Fruit fly (Drosophila melanogaster) whole organism, embryonic: ENCODE results near the gene sing.

Source experiments
- C15 ChIP-seq: fragments of 200-800 bp; sonication (Bioruptor generic); IDR thresholded peaks from 3 replicates; pipeline ENCODE4 v1.3.6; 2022; ENCODE audit warnings: missing biosample characterization, missing genetic modification characterization
- CG10321 ChIP-seq: fragments of 200-800 bp; sonication (Bioruptor generic); IDR thresholded peaks from 2 replicates; pipeline ENCODE4 v1.3.6; 2022; ENCODE audit warnings: missing biosample characterization, missing genetic modification characterization
- CG10543 ChIP-seq: fragments of 200-800 bp; sonication (Bioruptor generic); optimal IDR thresholded peaks from 3 replicates; lab custom pipeline; 2017; ENCODE audit warnings: missing biosample characterization, mild to moderate bottlenecking, missing genetic modification characterization, moderate library complexity
- CG10959 ChIP-seq: fragments of 200-800 bp; sonication (Bioruptor generic); IDR thresholded peaks from 2 replicates; pipeline ENCODE4 v1.3.6; 2022; ENCODE audit warnings: missing biosample characterization, missing genetic modification characterization
- CG12155 ChIP-seq: fragments of 200-800 bp; sonication (Bioruptor generic); optimal IDR thresholded peaks from 3 replicates; lab custom pipeline; 2016; ENCODE audit warnings: missing biosample characterization, missing genetic modification characterization
- CG12769 ChIP-seq: fragments of 200-800 bp; sonication (Bioruptor generic); optimal IDR thresholded peaks from 2 replicates; lab custom pipeline; 2019; ENCODE audit warnings: missing biosample characterization, mild to moderate bottlenecking, missing genetic modification characterization, moderate library complexity
- CG13296 ChIP-seq: fragments of 200-800 bp; sonication (Bioruptor generic); optimal IDR thresholded peaks from 3 replicates; lab custom pipeline; 2018; ENCODE audit warnings: missing biosample characterization, mild to moderate bottlenecking, missing genetic modification characterization
- CG13894 ChIP-seq: fragments of 200-800 bp; sonication (Bioruptor generic); optimal IDR thresholded peaks from 3 replicates; lab custom pipeline; 2018; ENCODE audit warnings: missing biosample characterization, mild to moderate bottlenecking, missing genetic modification characterization, moderate library complexity
- CG16779 ChIP-seq: fragments of 200-800 bp; sonication (Bioruptor generic); IDR thresholded peaks from 2 replicates; pipeline ENCODE4 v1.3.6; 2022; ENCODE audit warnings: missing biosample characterization, missing genetic modification characterization
- CG3163 ChIP-seq: fragments of 200-800 bp; sonication (Bioruptor generic); optimal IDR thresholded peaks from 3 replicates; lab custom pipeline; 2016; ENCODE audit warnings: missing biosample characterization, missing genetic modification characterization
- CG34376 ChIP-seq: fragments of 200-800 bp; sonication (Bioruptor generic); optimal IDR thresholded peaks from 2 replicates; lab custom pipeline; 2018; ENCODE audit warnings: missing biosample characterization, mild to moderate bottlenecking, missing genetic modification characterization
- CG3847 ChIP-seq: fragments of 200-800 bp; sonication (Bioruptor generic); IDR thresholded peaks from 2 replicates; pipeline ENCODE4 v1.3.6; 2022; ENCODE audit warnings: missing biosample characterization, missing genetic modification characterization
- CG6813 ChIP-seq: fragments of 200-800 bp; sonication (Bioruptor generic); optimal IDR thresholded peaks from 2 replicates; lab custom pipeline; 2017; ENCODE audit warnings: missing biosample characterization, missing genetic modification characterization, mild to moderate bottlenecking, moderate library complexity, missing genetic modification reagents
- CG7963 ChIP-seq: fragments of 200-800 bp; sonication (Bioruptor generic); IDR thresholded peaks from 3 replicates; pipeline ENCODE4 v1.3.6; 2022; ENCODE audit warnings: missing biosample characterization, missing genetic modification characterization; ENCODE audit not compliant: partially characterized antibody
- CG8944 ChIP-seq: fragments of 200-800 bp; sonication (Bioruptor generic); optimal IDR thresholded peaks from 3 replicates; lab custom pipeline; 2016; ENCODE audit warnings: missing biosample characterization, missing genetic modification characterization
- CG9876 ChIP-seq: fragments of 200-800 bp; sonication (Bioruptor generic); optimal IDR thresholded peaks from 2 replicates; lab custom pipeline; 2016; ENCODE audit warnings: missing biosample characterization, missing genetic modification characterization
- CG9932 ChIP-seq: fragments of 200-800 bp; sonication (Bioruptor generic); IDR thresholded peaks from 2 replicates; pipeline ENCODE4 v1.3.6; 2022; ENCODE audit warnings: missing biosample characterization, missing genetic modification characterization
- Ets65A ChIP-seq: fragments of 200-800 bp; sonication (Bioruptor generic); peaks from one replicate; lab custom pipeline; 2016; ENCODE audit warnings: missing biosample characterization, missing genetic modification characterization
- GATAe ChIP-seq: fragments of 200-800 bp; sonication (Bioruptor generic); conservative IDR thresholded peaks from 2 replicates; pipeline ENCODE4 v1.3.6; 2022; ENCODE audit warnings: missing biosample characterization, missing genetic modification characterization
- Hey ChIP-seq: fragments of 200-800 bp; sonication (Bioruptor generic); optimal IDR thresholded peaks from 3 replicates; lab custom pipeline; 2018; ENCODE audit warnings: missing biosample characterization, mild to moderate bottlenecking, missing genetic modification characterization
- Hr78 ChIP-seq, 2 experiments: fragments of 200-800 bp in 1 of 2; fragments of >200 bp in 1 of 2; sonication (Bioruptor generic) in 1 of 2; optimal IDR thresholded peaks; 2 replicates each; lab custom pipeline; 2017 to 2019; ENCODE audit warnings: missing biosample characterization in 2 of 2, missing genetic modification characterization in 2 of 2, mild to moderate bottlenecking in 1 of 2, moderate library complexity in 1 of 2
- Med ChIP-seq: fragments of 200-800 bp; sonication (Bioruptor generic); peaks from one replicate; lab custom pipeline; 2016; ENCODE audit warnings: missing biosample characterization, missing genetic modification characterization, mild to moderate bottlenecking, inconsistent platforms, moderate library complexity
- NC2β ChIP-seq: fragments of 200-800 bp; sonication (Bioruptor generic); optimal IDR thresholded peaks from 2 replicates; lab custom pipeline; 2016; ENCODE audit warnings: missing biosample characterization, missing genetic modification characterization
- PHDP ChIP-seq: fragments of 200-800 bp; sonication (Bioruptor generic); optimal IDR thresholded peaks from 3 replicates; lab custom pipeline; 2018; ENCODE audit warnings: missing biosample characterization, mild to moderate bottlenecking, missing genetic modification characterization, moderate library complexity
- Sry-δ ChIP-seq: fragments of 200-800 bp; sonication (Bioruptor generic); optimal IDR thresholded peaks from 2 replicates; lab custom pipeline; 2016; ENCODE audit warnings: missing biosample characterization, missing genetic modification characterization
- Stat92E ChIP-seq, 3 experiments: fragments of >200 bp in 2 of 3; fragments of 200-800 bp in 1 of 3; sonication (Bioruptor generic) in 1 of 3; optimal IDR thresholded peaks; 2 replicates each; lab custom pipeline; 2017 to 2019; ENCODE audit warnings: missing biosample characterization in 3 of 3, missing genetic modification characterization in 3 of 3, mild to moderate bottlenecking in 1 of 3, moderate library complexity in 1 of 3
- Vsx1 ChIP-seq: fragments of 200-800 bp; sonication (Bioruptor generic); optimal IDR thresholded peaks from 2 replicates; lab custom pipeline; 2017; ENCODE audit warnings: missing biosample characterization, mild to moderate bottlenecking, missing genetic modification characterization, missing genetic modification reagents
- ash1 ChIP-seq: fragments of 200-800 bp; sonication (Bioruptor generic); optimal IDR thresholded peaks from 2 replicates; lab custom pipeline; 2018; ENCODE audit warnings: missing biosample characterization, mild to moderate bottlenecking, missing genetic modification characterization
- bab2 ChIP-seq: fragments of 200-800 bp; sonication (Bioruptor generic); optimal IDR thresholded peaks from 2 replicates; lab custom pipeline; 2016; ENCODE audit warnings: missing biosample characterization, missing genetic modification characterization
- bbx ChIP-seq: fragments of 200-800 bp; sonication (Bioruptor generic); IDR thresholded peaks from 2 replicates; pipeline ENCODE4 v1.3.6; 2022; ENCODE audit warnings: missing biosample characterization, missing genetic modification characterization; ENCODE audit not compliant: partially characterized antibody
- bsh ChIP-seq, 2 experiments: fragments of 200-800 bp; sonication (Bioruptor generic); optimal IDR thresholded peaks; 2 replicates each; lab custom pipeline; 2017 to 2018; ENCODE audit warnings: mild to moderate bottlenecking in 2 of 2, missing biosample characterization in 2 of 2, missing genetic modification characterization in 2 of 2, moderate library complexity in 1 of 2
- cwo ChIP-seq: fragments of 200-800 bp; sonication (Bioruptor generic); optimal IDR thresholded peaks from 3 replicates; lab custom pipeline; 2017; ENCODE audit warnings: missing biosample characterization, missing genetic modification characterization, mild to moderate bottlenecking, moderate library complexity, missing genetic modification reagents
- dimm ChIP-seq: fragments of 200-800 bp; sonication (Bioruptor generic); IDR thresholded peaks from 2 replicates; pipeline ENCODE4 v1.3.6; 2022; ENCODE audit warnings: missing biosample characterization, missing genetic modification characterization
- en ChIP-seq: fragments of 200-800 bp; sonication (Bioruptor generic); optimal IDR thresholded peaks from 2 replicates; lab custom pipeline; 2016; ENCODE audit warnings: missing biosample characterization, missing genetic modification characterization
- exex ChIP-seq: fragments of 200-800 bp; sonication (Bioruptor generic); optimal IDR thresholded peaks from 4 replicates; lab custom pipeline; 2018; ENCODE audit warnings: missing biosample characterization, mild to moderate bottlenecking, missing genetic modification characterization, moderate library complexity
- grn ChIP-seq: fragments of 200-800 bp; sonication (Bioruptor generic); optimal IDR thresholded peaks from 3 replicates; lab custom pipeline; 2017; ENCODE audit warnings: missing biosample characterization, missing genetic modification characterization
- ken ChIP-seq: fragments of 200-800 bp; sonication (Bioruptor generic); IDR thresholded peaks from 3 replicates; pipeline ENCODE4 v1.3.6; 2022; ENCODE audit warnings: missing biosample characterization, missing genetic modification characterization
- knrl ChIP-seq: fragments of 200-800 bp; sonication (Bioruptor generic); IDR thresholded peaks from 3 replicates; pipeline ENCODE4 v1.3.6; 2022; ENCODE audit warnings: missing biosample characterization, missing genetic modification characterization; ENCODE audit not compliant: partially characterized antibody
- mirr ChIP-seq: fragments of 200-800 bp; sonication (Bioruptor generic); optimal IDR thresholded peaks from 3 replicates; lab custom pipeline; 2018; ENCODE audit warnings: missing biosample characterization, mild to moderate bottlenecking, missing genetic modification characterization
- nom ChIP-seq: fragments of 200-800 bp; sonication (Bioruptor generic); optimal IDR thresholded peaks from 2 replicates; lab custom pipeline; 2017; ENCODE audit warnings: missing biosample characterization, missing genetic modification characterization, mild to moderate bottlenecking, moderate library complexity, missing genetic modification reagents
- sug ChIP-seq: fragments of 200-800 bp; optimal IDR thresholded peaks from 2 replicates; lab custom pipeline; 2019; ENCODE audit warnings: missing biosample characterization, mild to moderate bottlenecking, missing genetic modification characterization, moderate library complexity
- toy ChIP-seq: fragments of 200-800 bp; sonication (Bioruptor generic); IDR thresholded peaks from 2 replicates; pipeline ENCODE4 v1.3.6; 2022; ENCODE audit warnings: missing biosample characterization, missing genetic modification characterization
- vvl ChIP-seq: fragments of 200-800 bp; sonication (Bioruptor generic); IDR thresholded peaks from 2 replicates; pipeline ENCODE4 v1.3.6; 2022; ENCODE audit warnings: missing biosample characterization, missing genetic modification characterization
- z ChIP-seq: fragments of 200-800 bp; sonication (Bioruptor generic); IDR thresholded peaks from 3 replicates; pipeline ENCODE4 v1.3.6; 2022; ENCODE audit warnings: missing biosample characterization, missing genetic modification characterization

The sing gene

DNA sequence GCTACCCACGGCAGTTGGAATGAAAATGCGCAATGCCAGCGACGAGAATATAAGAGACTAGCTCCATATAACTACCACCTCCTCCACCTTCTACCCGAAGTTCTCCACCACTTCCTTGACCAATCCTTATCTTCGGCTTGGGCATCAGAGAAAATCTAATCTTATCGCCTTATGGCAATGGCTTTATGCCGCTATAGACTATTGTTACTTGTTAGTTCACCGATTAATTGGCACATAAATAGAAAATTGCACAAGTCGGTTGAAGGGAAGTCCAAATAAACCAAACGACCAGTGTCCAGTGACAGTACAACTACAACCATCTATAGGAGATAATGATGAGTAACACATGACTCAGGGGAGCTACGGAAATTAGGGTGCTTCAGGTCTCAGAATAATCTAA lies 22.8 kb downstream of the sing start, which contains the start of gene sphe:
Gene sphe (minus strand): TSS at position 32 of the 400 bp plus-strand sequence.
- TF ChIP-seq Stat92E (GFP tag; optimal IDR thresholded peaks at IDR 0.05; lab: Kevin White, UChicago), result no peak
- TF ChIP-seq CG9932 (GFP tag; lab: Robert Waterston, UW), result no peak
- TF ChIP-seq CG3847, result no peak
- TF ChIP-seq Vsx1, result no peak
- no peak for TF ChIP-seq CG12155 (GFP tag; lab: Kevin White, UChicago)
- TF ChIP-seq sug (tag; lab: Kevin White, UChicago), result peak; percentile 9
- TF ChIP-seq knrl (GFP tag; lab: Robert Waterston, UW), result no peak
- TF ChIP-seq grn (GFP tag; lab: Kevin White, UChicago), result peak; percentile 35
- TF ChIP-seq GATAe, result peak; percentile 46
- TF ChIP-seq bsh (GFP tag; optimal IDR thresholded peaks at IDR 0.05; lab: Kevin White, UChicago), result no peak
- TF ChIP-seq bab2 (GFP tag; lab: Kevin White, UChicago), result no peak
- no peak for TF ChIP-seq ken (GFP tag; lab: Robert Waterston, UW)
- TF ChIP-seq CG9876 (GFP tag; lab: Kevin White, UChicago), result no peak
- TF ChIP-seq exex (tag; lab: Kevin White, UChicago), result peak; percentile 61

DNA sequence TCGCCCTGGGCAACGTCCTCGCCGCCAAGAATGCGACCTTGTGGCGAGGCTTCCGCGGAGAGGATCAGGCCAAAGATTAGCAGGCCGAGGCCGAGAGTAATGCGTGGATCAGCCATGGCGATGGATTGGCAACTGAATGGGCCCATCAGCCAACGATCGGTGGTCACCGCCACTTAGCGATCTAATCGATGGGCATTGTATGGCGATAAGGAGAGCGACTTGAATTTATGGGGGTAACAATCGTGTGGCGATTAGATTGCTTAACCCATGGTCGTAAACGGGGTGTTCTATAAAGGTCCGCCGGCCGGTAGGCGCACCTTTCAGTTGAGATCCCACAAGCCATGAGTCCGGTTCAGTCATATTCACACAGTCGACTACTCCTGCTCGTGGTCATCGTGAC lies 24.6 kb downstream of the sing start, which contains the start of the genes CG9673 and CG4653:
Gene CG9673 (minus strand): TSS at position 138 of the 400 bp plus-strand sequence.
Gene CG4653 (plus strand): TSS at position 335 of the 400 bp plus-strand sequence.
- peak; percentile 68 for TF ChIP-seq exex (tag; lab: Kevin White, UChicago)
- TF ChIP-seq cwo (GFP tag; lab: Kevin White, UChicago), result peak; percentile 62
- peak; percentile 51 for TF ChIP-seq sug (tag; lab: Kevin White, UChicago)
- TF ChIP-seq Med (GFP tag; lab: Kevin White, UChicago), result peak; percentile 6
- TF ChIP-seq PHDP (tag; lab: Kevin White, UChicago), result no peak
- peak; percentile 12 for TF ChIP-seq CG10543 (GFP tag; lab: Kevin White, UChicago)
- no peak for TF ChIP-seq CG8944 (GFP tag; lab: Kevin White, UChicago)
- TF ChIP-seq mirr (GFP tag; lab: Kevin White, UChicago), result peak; percentile 5
- no peak for TF ChIP-seq en
- TF ChIP-seq GATAe, result peak; percentile 64
- peak; percentile 50 for TF ChIP-seq grn (GFP tag; lab: Kevin White, UChicago)
- peak; percentile 4 for TF ChIP-seq CG6813

- TF ChIP-seq CG13296 (GFP tag; lab: Kevin White, UChicago), result no peak
- no peak for TF ChIP-seq CG12769 (tag; lab: Kevin White, UChicago)
- no peak for TF ChIP-seq Ets65A
- TF ChIP-seq CG10321 (GFP tag; lab: Robert Waterston, UW), result no peak
- no peak for TF ChIP-seq ash1
- TF ChIP-seq Hr78 (GFP tag; optimal IDR thresholded peaks at IDR 0.05; lab: Kevin White, UChicago), result no peak
- TF ChIP-seq grn (GFP tag; lab: Kevin White, UChicago), result peak; percentile 57
- no peak for TF ChIP-seq NC2β (GFP tag; lab: Kevin White, UChicago)
- TF ChIP-seq GATAe, result peak; percentile 39; the same call in 1 of the 2 replicates
- TF ChIP-seq sug (tag; lab: Kevin White, UChicago), result peak; percentile 80
- TF ChIP-seq Hey (tag; lab: Kevin White, UChicago), result no peak
These were observed 27.7 kb downstream of the sing start, which contains the start of gene CG9672 for dm6 chrX:16706774-16707173. Gene CG9672, minus strand, starts transcription at chrX:16706874.

- TF ChIP-seq Sry-δ (GFP tag; lab: Kevin White, UChicago) (no peak), CG13894 (no peak), Med (GFP tag; lab: Kevin White, UChicago) (no peak), dimm (GFP tag; lab: Robert Waterston, UW) (no peak), toy (GFP tag; lab: Robert Waterston, UW) (no peak), z (GFP tag; lab: Robert Waterston, UW) (no peak), C15 (GFP tag; lab: Robert Waterston, UW) (no peak), bbx (GFP tag; lab: Robert Waterston, UW) (no peak), CG16779 (no peak), nom (GFP tag; lab: Kevin White, UChicago) (no peak), CG10959 (GFP tag; lab: Robert Waterston, UW) (no peak), CG7963 (GFP tag; lab: Robert Waterston, UW) (no peak), vvl (GFP tag; lab: Robert Waterston, UW) (no peak), CG34376 (no peak), CG3163 (GFP tag; lab: Kevin White, UChicago) (no peak)
These were observed 31.9 kb downstream of the sing start, which contains the start of gene CG13008 for dm6 chrX:16711003-16711402. Gene CG13008, plus strand, starts transcription at chrX:16711303.
